Fruit fly (Drosophila melanogaster): Measurements from ENCODE around the gene Lint-O.

Lint-O gene

dm6 chrX:2742067-2742466, 43.6 kb downstream of the Lint-O start (continued):
- TF ChIP-seq ap (GFP tag; IDR thresholded peaks at IDR 0.05) = no peak
- no peak for TF ChIP-seq CG4282 (GFP tag; optimal IDR thresholded peaks at IDR 0.05)
- TF ChIP-seq Lim3 (GFP tag; IDR thresholded peaks at IDR 0.05) = no peak
- TF ChIP-seq CG7271 (tag; optimal IDR thresholded peaks at IDR 0.05) = no peak
- peak; percentile 81 for TF ChIP-seq sqz (GFP tag; optimal IDR thresholded peaks at IDR 0.05)

DNA sequence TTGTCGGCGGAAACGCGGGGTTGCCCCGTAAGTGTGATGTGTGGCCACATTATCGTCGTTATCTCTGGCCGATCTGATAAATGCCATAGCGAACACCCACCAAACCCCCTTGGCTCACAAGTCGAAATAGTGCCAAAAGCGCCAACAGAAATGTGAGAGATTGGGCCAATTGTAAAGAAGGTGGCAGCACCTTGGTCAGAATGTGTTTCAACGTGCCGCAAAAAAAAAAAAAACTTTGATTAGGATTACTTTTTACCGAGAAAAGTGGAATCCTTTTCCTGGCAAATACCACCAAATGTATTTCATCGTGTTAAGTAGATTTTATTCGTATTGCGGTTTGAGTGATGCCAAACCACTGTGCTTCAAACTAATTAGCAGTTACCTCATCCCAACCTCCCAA, 44.5 kb downstream of the Lint-O start:
- TF ChIP-seq unpg (GFP tag; optimal IDR thresholded peaks at IDR 0.05) = peak; percentile 80
- peak; percentile 39 for TF ChIP-seq CG7928 (GFP tag; optimal IDR thresholded peaks at IDR 0.05)
- peak; percentile 85 for TF ChIP-seq Optix (GFP tag; IDR thresholded peaks at IDR 0.05)
- peak; percentile 88 for TF ChIP-seq CG7839 (tag; optimal IDR thresholded peaks at IDR 0.05)
- TF ChIP-seq Nf-YB (GFP tag; optimal IDR thresholded peaks at IDR 0.05) = peak; percentile 41
- TF ChIP-seq pb (GFP tag; optimal IDR thresholded peaks at IDR 0.05) = peak; percentile 53
- TF ChIP-seq seq (GFP tag; IDR thresholded peaks at IDR 0.05) = peak; percentile 83
- peak; percentile 91 for TF ChIP-seq wdn (GFP tag; IDR thresholded peaks at IDR 0.05)
- TF ChIP-seq sna (GFP tag; IDR thresholded peaks at IDR 0.05; ENCODE audit: partially characterized antibody) = no peak
- no peak for TF ChIP-seq pros (GFP tag; optimal IDR thresholded peaks at IDR 0.05)
- TF ChIP-seq ranshi (GFP tag; IDR thresholded peaks at IDR 0.05) = peak; percentile 84
- peak; percentile 59 for TF ChIP-seq CG17568 (GFP tag; optimal IDR thresholded peaks at IDR 0.05)
- peak; percentile 32 for TF ChIP-seq CG2712 (tag; optimal IDR thresholded peaks at IDR 0.05)
- no peak for TF ChIP-seq CG13123 (GFP tag; optimal IDR thresholded peaks at IDR 0.05)
- TF ChIP-seq eve (GFP tag; optimal IDR thresholded peaks at IDR 0.05) = no peak
- TF ChIP-seq ap (GFP tag; IDR thresholded peaks at IDR 0.05) = peak; percentile 79
- TF ChIP-seq CG4707 (GFP tag; optimal IDR thresholded peaks at IDR 0.05) = no peak
- TF ChIP-seq Scr (GFP tag; IDR thresholded peaks at IDR 0.05; ENCODE audit: partially characterized antibody) = no peak
- peak in 1 of 2 experiments; percentile 14 for TF ChIP-seq crp (GFP tag; optimal IDR thresholded peaks at IDR 0.05)
- TF ChIP-seq CG4424 (GFP tag; optimal IDR thresholded peaks at IDR 0.05) = peak; percentile 57
- TF ChIP-seq zfh1 (GFP tag; IDR thresholded peaks at IDR 0.05) = peak; percentile 86
- TF ChIP-seq klu (GFP tag; IDR thresholded peaks at IDR 0.05) = peak; percentile 77
- peak; percentile 59 for TF ChIP-seq CG18011 (GFP tag; optimal IDR thresholded peaks at IDR 0.05)
- no peak for TF ChIP-seq CG4360 (GFP tag; IDR thresholded peaks at IDR 0.05)
- peak; percentile 63 for TF ChIP-seq scrt (GFP tag; optimal IDR thresholded peaks at IDR 0.05)
- TF ChIP-seq Hey (tag; optimal IDR thresholded peaks at IDR 0.05) = peak; percentile 29
- TF ChIP-seq Dad (GFP tag; optimal IDR thresholded peaks at IDR 0.05) = peak; percentile 72
- no peak for TF ChIP-seq prd (optimal IDR thresholded peaks at IDR 0.05)
- peak; percentile 89 for TF ChIP-seq prd (GFP tag; IDR thresholded peaks at IDR 0.05)
- peak; percentile 72; the same call in 1 of the 2 replicates for TF ChIP-seq Poxn (GFP tag; IDR thresholded peaks at IDR 0.05)
- TF ChIP-seq tgo (GFP tag; IDR thresholded peaks at IDR 0.05) = peak; percentile 87
- peak; percentile 56 to 80 for TF ChIP-seq chif (GFP tag; optimal IDR thresholded peaks at IDR 0.05)
- TF ChIP-seq dysf (GFP tag; IDR thresholded peaks at IDR 0.05) = peak; percentile 92
- TF ChIP-seq CG4282 (GFP tag; optimal IDR thresholded peaks at IDR 0.05) = peak; percentile 75
- peak; percentile 2 for TF ChIP-seq CG10462 (GFP tag; optimal IDR thresholded peaks at IDR 0.05)
- peak; percentile 54 for TF ChIP-seq CG12071 (GFP tag; optimal IDR thresholded peaks at IDR 0.05)
- peak; percentile 88 for TF ChIP-seq Antp (GFP tag; optimal IDR thresholded peaks at IDR 0.05)
- peak; percentile 56 for TF ChIP-seq CG16815 (GFP tag; optimal IDR thresholded peaks at IDR 0.05)
- TF ChIP-seq CG7786 (GFP tag; optimal IDR thresholded peaks at IDR 0.05) = peak; percentile 85
- peak; percentile 76 for TF ChIP-seq Hsf (GFP tag; optimal IDR thresholded peaks at IDR 0.05)
- TF ChIP-seq croc (GFP tag; conservative IDR thresholded peaks at IDR 0.05) = peak; percentile 31; the same call in 1 of the 3 replicates
- TF ChIP-seq Hr78 (GFP tag; optimal IDR thresholded peaks at IDR 0.05) = no peak
- peak; percentile 77; the same call in 2 of the 3 replicates for TF ChIP-seq C15 (GFP tag; IDR thresholded peaks at IDR 0.05)
- peak; percentile 84 for TF ChIP-seq gem (tag; optimal IDR thresholded peaks at IDR 0.05)
- peak; percentile 42 for TF ChIP-seq CG6254 (GFP tag; optimal IDR thresholded peaks at IDR 0.05)
- no peak for TF ChIP-seq YL-1 (GFP tag; optimal IDR thresholded peaks at IDR 0.05)
